Fruit fly (Drosophila melanogaster) whole organism, pupa: ENCODE data around the gene CG4213.
A peak's percentile ranks its signal among the peaks of the same experiment; 100 is the strongest.

Experiments used
- CG10348 ChIP-seq: fragments of 200-800 bp; sonication (Bioruptor generic); IDR thresholded peaks from 2 replicates; pipeline ENCODE4 v1.3.6; 2022; ENCODE audit warnings: missing biosample characterization, missing genetic modification characterization
- CG12605 ChIP-seq: fragments of 200-800 bp; sonication (Bioruptor generic); IDR thresholded peaks from 2 replicates; pipeline ENCODE4 v1.3.6; 2022; ENCODE audit warnings: missing biosample characterization, missing genetic modification characterization
- CG13204 ChIP-seq: fragments of 200-800 bp; sonication (Bioruptor generic); optimal IDR thresholded peaks from 2 replicates; lab custom pipeline; 2018; ENCODE audit warnings: missing biosample characterization, mild to moderate bottlenecking, missing genetic modification characterization, moderate library complexity
- CG14655 ChIP-seq: fragments of 200-800 bp; sonication (Bioruptor generic); optimal IDR thresholded peaks from 3 replicates; lab custom pipeline; 2017; ENCODE audit warnings: mild to moderate bottlenecking, missing biosample characterization, missing genetic modification reagents, missing genetic modification characterization
- CG15710 ChIP-seq: fragments of 200-800 bp; sonication (Bioruptor generic); optimal IDR thresholded peaks from 2 replicates; lab custom pipeline; 2018; ENCODE audit warnings: missing biosample characterization, mild to moderate bottlenecking, missing genetic modification characterization, moderate library complexity
- CG17806 ChIP-seq: fragments of 200-800 bp; sonication (Bioruptor generic); optimal IDR thresholded peaks from 2 replicates; lab custom pipeline; 2018; ENCODE audit warnings: missing biosample characterization, mild to moderate bottlenecking, missing genetic modification characterization, moderate library complexity
- CG32121 ChIP-seq: fragments of 200-800 bp; sonication (Bioruptor generic); IDR thresholded peaks from 2 replicates; pipeline ENCODE4 v1.3.6; 2022; ENCODE audit warnings: missing biosample characterization, missing genetic modification characterization
- CG34367 ChIP-seq: fragments of 200-800 bp; sonication (Bioruptor generic); optimal IDR thresholded peaks from 2 replicates; lab custom pipeline; 2018; ENCODE audit warnings: missing biosample characterization, mild to moderate bottlenecking, missing genetic modification characterization
- CG4496 ChIP-seq: fragments of 200-800 bp; sonication (Bioruptor generic); IDR thresholded peaks from 3 replicates; pipeline ENCODE4 v1.3.6; 2022; ENCODE audit warnings: missing biosample characterization, missing genetic modification characterization
- CG8159 ChIP-seq: fragments of 200-800 bp; sonication (Bioruptor generic); optimal IDR thresholded peaks from 3 replicates; lab custom pipeline; 2018; ENCODE audit warnings: missing biosample characterization, mild to moderate bottlenecking, missing genetic modification characterization, moderate library complexity
- CG8301 ChIP-seq: fragments of 200-800 bp; sonication (Bioruptor generic); optimal IDR thresholded peaks from 2 replicates; lab custom pipeline; 2018; ENCODE audit warnings: missing biosample characterization, mild to moderate bottlenecking, missing genetic modification characterization
- CG9948 ChIP-seq: fragments of 200-800 bp; sonication (Bioruptor generic); optimal IDR thresholded peaks from 2 replicates; lab custom pipeline; 2018; ENCODE audit warnings: missing biosample characterization, mild to moderate bottlenecking, missing genetic modification characterization, moderate library complexity
- D1 ChIP-seq: fragments of 200-800 bp; sonication (Bioruptor generic); optimal IDR thresholded peaks from 2 replicates; lab custom pipeline; 2018; ENCODE audit warnings: missing biosample characterization, mild to moderate bottlenecking, missing genetic modification characterization, moderate library complexity
- EcR ChIP-seq: fragments of 200-800 bp; sonication (Bioruptor generic); optimal IDR thresholded peaks from 3 replicates; lab custom pipeline; 2019; ENCODE audit warnings: missing biosample characterization, missing genetic modification characterization, mild to moderate bottlenecking, moderate library complexity, missing genetic modification reagents
- Ets98B ChIP-seq: fragments of 200-800 bp; sonication (Bioruptor generic); IDR thresholded peaks from 2 replicates; pipeline ENCODE4 v1.3.6; 2022; ENCODE audit warnings: missing biosample characterization, missing genetic modification characterization
- Pif1A ChIP-seq: fragments of 200-800 bp; sonication (Bioruptor generic); optimal IDR thresholded peaks from 3 replicates; lab custom pipeline; 2016; ENCODE audit warnings: missing biosample characterization, missing genetic modification characterization
- Pif1B ChIP-seq: fragments of 200-800 bp; sonication (Bioruptor generic); optimal IDR thresholded peaks from 3 replicates; lab custom pipeline; 2016; ENCODE audit warnings: missing biosample characterization, missing genetic modification characterization
- Snoo ChIP-seq: fragments of 200-800 bp; sonication (Bioruptor generic); optimal IDR thresholded peaks from 3 replicates; lab custom pipeline; 2017; ENCODE audit warnings: missing biosample characterization, mild to moderate bottlenecking, missing genetic modification characterization, inconsistent platforms
- fd96Ca ChIP-seq: fragments of 200-800 bp; sonication (Bioruptor generic); IDR thresholded peaks from 3 replicates; pipeline ENCODE4 v1.3.6; 2022; ENCODE audit warnings: missing biosample characterization, missing genetic modification characterization
- gl ChIP-seq: fragments of 200-800 bp; sonication (Bioruptor generic); optimal IDR thresholded peaks from 2 replicates; lab custom pipeline; 2018; ENCODE audit warnings: missing biosample characterization, mild to moderate bottlenecking, missing genetic modification characterization
- rn ChIP-seq: fragments of 200-800 bp; sonication (Bioruptor generic); IDR thresholded peaks from 2 replicates; pipeline ENCODE4 v1.3.6; 2022; ENCODE audit warnings: missing biosample characterization, missing genetic modification characterization

The CG4213 gene

dm6 chr2L:413894-414293 is 11.9 kb upstream of the CG4213 start:
- TF ChIP-seq CG32121: no peak

DNA sequence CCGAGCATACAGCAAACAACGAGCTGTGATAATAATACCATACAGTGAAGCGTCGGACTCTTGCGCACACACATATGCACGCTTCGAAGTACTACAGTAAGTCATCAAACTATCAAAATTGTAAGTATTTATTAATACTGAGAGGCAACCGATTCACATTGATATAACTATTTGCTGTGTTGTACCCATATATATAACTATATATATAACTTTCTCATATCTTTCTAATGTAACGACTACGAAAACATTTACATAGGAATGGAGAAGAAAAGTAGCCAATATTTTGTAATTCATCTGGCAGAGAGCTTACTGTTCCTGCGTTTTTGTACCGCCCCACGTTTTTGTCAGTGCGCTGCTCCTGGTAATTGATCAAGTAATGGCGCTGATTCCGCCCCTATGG is 10.9 kb upstream of the CG4213 start:
- TF ChIP-seq CG9948 (tag; lab: Kevin White, UChicago) (peak; percentile 28), CG4496 (peak; percentile 26; the same call in 1 of the 3 replicates), CG8159 (tag; lab: Kevin White, UChicago) (no peak), CG17806 (peak; percentile 25), fd96Ca (GFP tag; lab: Robert Waterston, UW) (no peak)

dm6 chr2L:403627-404575 is 1.9 kb upstream of the CG4213 start, which contains the start of gene Polr1B:
TSS of gene Polr1B (plus strand) at chr2L:404285.
- no peak for TF ChIP-seq CG17806
- TF ChIP-seq Pif1B: no peak
- no peak for TF ChIP-seq D1 (tag; lab: Kevin White, UChicago)

- no peak for TF ChIP-seq CG17806
- TF ChIP-seq CG4496: no peak
- TF ChIP-seq Ets98B (GFP tag; lab: Robert Waterston, UW): no peak
- TF ChIP-seq CG12605 (GFP tag; lab: Robert Waterston, UW): no peak
- no peak for TF ChIP-seq CG32121
- no peak for TF ChIP-seq CG8159 (tag; lab: Kevin White, UChicago)
- no peak for TF ChIP-seq CG13204 (GFP tag; lab: Kevin White, UChicago)
- TF ChIP-seq gl (tag; lab: Kevin White, UChicago): no peak
- no peak for TF ChIP-seq CG14655 (GFP tag; lab: Kevin White, UChicago)
- no peak for TF ChIP-seq CG9948 (tag; lab: Kevin White, UChicago)
- TF ChIP-seq CG10348 (GFP tag; lab: Robert Waterston, UW): no peak
- no peak for TF ChIP-seq CG8301 (tag; lab: Kevin White, UChicago)
- TF ChIP-seq CG15710 (tag; lab: Kevin White, UChicago): no peak
- TF ChIP-seq EcR (GFP tag; lab: Kevin White, UChicago): no peak
- no peak for TF ChIP-seq rn (GFP tag; lab: Robert Waterston, UW)
- no peak for TF ChIP-seq Pif1A (GFP tag; lab: Kevin White, UChicago)
- TF ChIP-seq fd96Ca (GFP tag; lab: Robert Waterston, UW): no peak
Observed at dm6 chr2L:395366-396117, 6.5 kb downstream of the CG4213 start.

dm6 chr2L:392529-392928 is 9.5 kb downstream of the CG4213 start:
- TF ChIP-seq Snoo (tag; lab: Kevin White, UChicago) (no peak), Pif1A (GFP tag; lab: Kevin White, UChicago) (no peak), Ets98B (GFP tag; lab: Robert Waterston, UW) (no peak), CG14655 (GFP tag; lab: Kevin White, UChicago) (no peak), CG17806 (no peak), CG8301 (tag; lab: Kevin White, UChicago) (no peak), fd96Ca (GFP tag; lab: Robert Waterston, UW) (no peak), CG34367 (tag; lab: Kevin White, UChicago) (no peak), CG13204 (GFP tag; lab: Kevin White, UChicago) (no peak), CG12605 (GFP tag; lab: Robert Waterston, UW) (no peak), CG9948 (tag; lab: Kevin White, UChicago) (no peak), rn (GFP tag; lab: Robert Waterston, UW) (no peak), CG4496 (no peak), CG32121 (no peak), gl (tag; lab: Kevin White, UChicago) (no peak), CG8159 (tag; lab: Kevin White, UChicago) (no peak), CG10348 (GFP tag; lab: Robert Waterston, UW) (no peak), Pif1B (no peak), EcR (GFP tag; lab: Kevin White, UChicago) (no peak), D1 (tag; lab: Kevin White, UChicago) (no peak)
- TF ChIP-seq, all 21 proteins: peak for 0

dm6 chr2L:390509-390908 is 11.5 kb downstream of the CG4213 start:
- no peak for TF ChIP-seq EcR (GFP tag; lab: Kevin White, UChicago)
- TF ChIP-seq CG14655 (GFP tag; lab: Kevin White, UChicago): no peak
- no peak for TF ChIP-seq CG32121
- no peak for TF ChIP-seq Ets98B (GFP tag; lab: Robert Waterston, UW)
- TF ChIP-seq CG8301 (tag; lab: Kevin White, UChicago): no peak
- TF ChIP-seq, all 21 proteins: peak for 0
